Fruit fly (Drosophila melanogaster) whole organism, adult: ENCODE results near the gene Nasp.

ENCODE experiments used
- CG11617 ChIP-seq: fragments of 200-800 bp; sonication (Bioruptor generic); optimal IDR thresholded peaks from 2 replicates; lab custom pipeline; 2017; ENCODE audit warnings: mild to moderate bottlenecking, missing biosample characterization, missing genetic modification reagents, missing genetic modification characterization
- CG12768 ChIP-seq: fragments of 200-800 bp; sonication (Bioruptor generic); optimal IDR thresholded peaks from 2 replicates; lab custom pipeline; 2017; ENCODE audit warnings: missing biosample characterization, missing genetic modification characterization, mild to moderate bottlenecking, moderate library complexity, missing genetic modification reagents
- CG14711 ChIP-seq: fragments of 200-800 bp; sonication (Bioruptor generic); optimal IDR thresholded peaks from 2 replicates; lab custom pipeline; 2018; ENCODE audit warnings: missing biosample characterization, mild to moderate bottlenecking, missing genetic modification characterization, moderate library complexity
- CG1620 ChIP-seq: fragments of 200-800 bp; sonication (Bioruptor generic); optimal IDR thresholded peaks from 2 replicates; lab custom pipeline; 2016; ENCODE audit warnings: missing biosample characterization, missing genetic modification characterization
- CG33017 ChIP-seq: fragments of 200-800 bp; sonication (Bioruptor generic); optimal IDR thresholded peaks from 2 replicates; lab custom pipeline; 2018; ENCODE audit warnings: missing biosample characterization, mild to moderate bottlenecking, missing genetic modification characterization, moderate library complexity
- CG5204 ChIP-seq: fragments of 200-800 bp; sonication (Bioruptor generic); optimal IDR thresholded peaks from 2 replicates; lab custom pipeline; 2016; ENCODE audit warnings: missing biosample characterization, missing genetic modification characterization
- CG7045 ChIP-seq: fragments of 200-800 bp; sonication (Bioruptor generic); optimal IDR thresholded peaks from 2 replicates; lab custom pipeline; 2017; ENCODE audit warnings: missing biosample characterization, mild to moderate bottlenecking, missing genetic modification characterization
- CG7101 ChIP-seq: fragments of 200-800 bp; sonication (Bioruptor generic); optimal IDR thresholded peaks from 2 replicates; lab custom pipeline; 2018; ENCODE audit warnings: missing biosample characterization, mild to moderate bottlenecking, missing genetic modification characterization, moderate library complexity
- Clk ChIP-seq: fragments of 200-800 bp; sonication (Bioruptor generic); optimal IDR thresholded peaks from 2 replicates; lab custom pipeline; 2017; ENCODE audit warnings: missing biosample characterization, missing genetic modification characterization
- Crg-1 ChIP-seq: fragments of 200-800 bp; sonication (Bioruptor generic); optimal IDR thresholded peaks from 2 replicates; lab custom pipeline; 2016; ENCODE audit warnings: missing biosample characterization, missing genetic modification characterization
- Hr96 ChIP-seq: fragments of 200-800 bp; sonication (Bioruptor generic); optimal IDR thresholded peaks from 2 replicates; lab custom pipeline; 2016; ENCODE audit warnings: missing biosample characterization, missing genetic modification characterization
- Mnt ChIP-seq: fragments of 200-800 bp; sonication (Bioruptor generic); optimal IDR thresholded peaks from 2 replicates; lab custom pipeline; 2016; ENCODE audit warnings: missing biosample characterization, mild to moderate bottlenecking, missing genetic modification characterization
- bab1 ChIP-seq: fragments of 200-800 bp; sonication (Bioruptor generic); optimal IDR thresholded peaks from 3 replicates; lab custom pipeline; 2019; ENCODE audit warnings: missing biosample characterization, mild to moderate bottlenecking, missing genetic modification characterization, moderate library complexity
- cic ChIP-seq: fragments of 200-800 bp; sonication (Bioruptor generic); optimal IDR thresholded peaks from 2 replicates; lab custom pipeline; 2017; ENCODE audit warnings: missing biosample characterization, mild to moderate bottlenecking, missing genetic modification characterization, moderate library complexity
- cnc ChIP-seq, 2 experiments: fragments of >200 bp; optimal IDR thresholded peaks; 2 replicates each; lab custom pipeline; 2017
- kay ChIP-seq: fragments of 200-800 bp; sonication (Bioruptor generic); peaks from one replicate; lab custom pipeline; 2016; ENCODE audit warnings: missing biosample characterization, missing genetic modification characterization, borderline replicate concordance
- ovo ChIP-seq: fragments of 200-800 bp; sonication (Bioruptor generic); optimal IDR thresholded peaks from 2 replicates; lab custom pipeline; 2016; ENCODE audit warnings: missing biosample characterization, missing genetic modification characterization
- pad ChIP-seq: fragments of 200-800 bp; sonication (Bioruptor generic); optimal IDR thresholded peaks from 3 replicates; lab custom pipeline; 2017; ENCODE audit warnings: missing biosample characterization, missing genetic modification characterization, mild to moderate bottlenecking, moderate library complexity, missing genetic modification reagents
- tj ChIP-seq: fragments of 200-800 bp; sonication (Bioruptor generic); optimal IDR thresholded peaks from 3 replicates; lab custom pipeline; 2017; ENCODE audit warnings: missing biosample characterization, mild to moderate bottlenecking, missing genetic modification characterization, moderate library complexity
- toe ChIP-seq: fragments of 200-800 bp; sonication (Bioruptor generic); optimal IDR thresholded peaks from 2 replicates; lab custom pipeline; 2016; ENCODE audit warnings: missing biosample characterization, missing genetic modification characterization

Gene Nasp

DNA sequence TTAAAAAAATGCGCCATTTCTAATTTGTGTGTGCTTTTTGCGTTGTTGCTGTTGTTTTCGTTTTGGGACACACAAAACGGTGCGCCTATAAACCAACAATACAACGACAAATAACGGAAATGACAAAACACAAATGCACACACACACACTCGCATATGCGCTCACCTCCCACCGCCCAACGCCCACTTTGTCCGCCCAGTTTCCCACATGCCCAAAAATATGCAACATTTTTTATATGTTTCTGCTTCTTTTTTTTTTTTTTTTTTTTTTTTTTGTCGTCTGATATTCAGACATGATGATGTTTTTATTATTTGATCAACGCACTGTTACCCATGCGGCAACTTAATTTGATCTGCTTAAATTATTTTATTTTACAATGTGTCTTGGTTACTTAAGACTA is 40.4 kb upstream of the Nasp start:
- TF ChIP-seq kay (GFP tag; lab: Kevin White, UChicago) (no peak), CG11617 (GFP tag; lab: Kevin White, UChicago) (no peak), cic (GFP tag; lab: Kevin White, UChicago) (no peak), ovo (GFP tag; lab: Kevin White, UChicago) (no peak), CG7101 (tag; lab: Kevin White, UChicago) (no peak), CG33017 (tag; lab: Kevin White, UChicago) (no peak), CG7045 (GFP tag; lab: Kevin White, UChicago) (no peak), toe (GFP tag; lab: Kevin White, UChicago) (no peak), cnc (optimal IDR thresholded peaks at IDR 0.05; lab: Kevin White, UChicago) (no peak), Mnt (no peak), Clk (GFP tag; lab: Kevin White, UChicago) (no peak), CG14711 (no peak), CG12768 (GFP tag; lab: Kevin White, UChicago) (no peak), tj (GFP tag; lab: Kevin White, UChicago) (no peak), Crg-1 (GFP tag; lab: Kevin White, UChicago) (no peak), Hr96 (GFP tag; lab: Kevin White, UChicago) (no peak), pad (GFP tag; lab: Kevin White, UChicago) (no peak), bab1 (GFP tag; lab: Kevin White, UChicago) (no peak)

DNA sequence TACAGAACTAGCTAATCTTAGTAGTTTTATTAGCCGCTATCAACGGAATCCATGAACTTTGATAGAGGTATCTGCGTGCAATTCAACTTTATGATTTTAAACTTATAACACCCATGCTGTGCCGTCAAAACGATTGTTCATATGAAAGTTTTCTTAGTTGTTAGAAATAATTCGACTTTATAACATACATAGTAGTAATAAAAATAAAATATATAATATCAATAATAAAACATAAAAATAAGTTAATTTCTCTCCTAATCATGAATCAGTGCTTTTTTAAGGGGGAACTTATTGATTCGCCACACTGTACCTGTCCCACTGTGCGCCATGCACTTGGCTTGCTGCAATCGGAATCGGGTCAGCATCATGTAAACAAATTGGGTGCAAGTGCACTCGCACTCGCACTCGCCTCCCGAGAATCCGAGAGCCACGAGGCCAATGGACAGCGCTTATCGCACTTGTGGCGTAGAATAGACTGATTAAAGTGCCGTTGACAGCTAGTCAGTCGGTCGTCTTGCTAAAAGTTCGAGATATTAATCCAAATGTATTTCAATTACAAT is 35.6 kb upstream of the Nasp start:
- no peak for TF ChIP-seq tj (GFP tag; lab: Kevin White, UChicago)
- TF ChIP-seq CG5204 (GFP tag; lab: Kevin White, UChicago), result peak; percentile 1
- peak; percentile 11 for TF ChIP-seq ovo (GFP tag; lab: Kevin White, UChicago)
- peak; percentile 83 for TF ChIP-seq Hr96 (GFP tag; lab: Kevin White, UChicago)
- no peak for TF ChIP-seq toe (GFP tag; lab: Kevin White, UChicago)
- peak; percentile 25 for TF ChIP-seq bab1 (GFP tag; lab: Kevin White, UChicago)
- peak; percentile 60 for TF ChIP-seq CG7101 (tag; lab: Kevin White, UChicago)
- peak; percentile 76 for TF ChIP-seq cic (GFP tag; lab: Kevin White, UChicago)
- TF ChIP-seq CG12768 (GFP tag; lab: Kevin White, UChicago), result peak; percentile 21
- peak; percentile 30 for TF ChIP-seq Clk (GFP tag; lab: Kevin White, UChicago)
- TF ChIP-seq CG1620 (GFP tag; lab: Kevin White, UChicago), result no peak
- TF ChIP-seq kay (GFP tag; lab: Kevin White, UChicago), result no peak
- peak; percentile 87 for TF ChIP-seq Mnt
- no peak for TF ChIP-seq CG33017 (tag; lab: Kevin White, UChicago)

DNA sequence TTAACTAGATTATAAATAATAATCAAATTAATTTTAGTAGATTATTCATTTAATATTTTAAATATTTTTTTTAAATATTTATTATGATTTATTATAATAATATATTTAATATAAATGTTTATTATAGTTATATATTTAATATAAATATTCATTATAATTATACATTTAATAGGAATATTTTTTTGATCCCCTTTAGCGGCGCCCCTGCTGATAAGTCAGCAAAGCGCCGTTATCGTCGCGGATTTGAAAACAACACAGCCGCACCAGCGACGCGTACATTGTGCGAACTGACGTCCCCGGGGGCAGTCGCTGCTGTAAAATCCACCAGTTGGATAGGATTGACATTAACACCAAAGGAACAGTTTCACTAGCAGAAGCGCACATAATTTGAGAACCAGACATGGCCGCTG is 34.9 kb upstream of the Nasp start, which contains the start of gene CG8112:
CG8112 (plus strand) TSS at position 212 of the 410 bp plus-strand sequence.
- TF ChIP-seq CG7045 (GFP tag; lab: Kevin White, UChicago) (peak; percentile 58), Hr96 (GFP tag; lab: Kevin White, UChicago) (no peak), bab1 (GFP tag; lab: Kevin White, UChicago) (peak; percentile 16), CG12768 (GFP tag; lab: Kevin White, UChicago) (peak; percentile 45), ovo (GFP tag; lab: Kevin White, UChicago) (peak; percentile 73), cic (GFP tag; lab: Kevin White, UChicago) (no peak), Mnt (no peak), CG14711 (peak; percentile 73), CG33017 (tag; lab: Kevin White, UChicago) (peak; percentile 69), tj (GFP tag; lab: Kevin White, UChicago) (peak; percentile 83), pad (GFP tag; lab: Kevin White, UChicago) (peak; percentile 56), CG7101 (tag; lab: Kevin White, UChicago) (peak; percentile 78), CG11617 (GFP tag; lab: Kevin White, UChicago) (peak; percentile 87), kay (GFP tag; lab: Kevin White, UChicago) (peak; percentile 76), CG1620 (GFP tag; lab: Kevin White, UChicago) (no peak), toe (GFP tag; lab: Kevin White, UChicago) (no peak), CG5204 (GFP tag; lab: Kevin White, UChicago) (no peak), Clk (GFP tag; lab: Kevin White, UChicago) (no peak), Crg-1 (GFP tag; lab: Kevin White, UChicago) (no peak), cnc (optimal IDR thresholded peaks at IDR 0.05; lab: Kevin White, UChicago) (no peak)

DNA sequence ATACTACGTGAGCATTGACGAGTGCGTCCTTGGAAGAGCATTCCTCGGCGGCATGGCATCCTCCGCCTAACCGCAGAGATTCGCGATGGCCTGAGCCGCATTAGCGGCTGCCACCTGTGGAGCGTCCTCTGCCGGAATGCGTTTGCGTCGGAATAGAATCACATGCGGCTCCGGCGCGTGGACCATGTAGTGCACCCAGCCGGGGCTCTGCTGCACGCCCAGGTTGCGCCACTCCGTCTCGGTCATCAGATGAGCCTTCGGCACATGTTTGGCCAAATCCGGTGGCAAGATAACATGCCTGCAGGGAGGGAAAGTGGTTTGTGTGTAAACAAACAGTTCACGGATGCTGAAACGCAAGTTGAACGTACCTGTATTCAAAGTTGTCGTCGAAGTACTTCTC is 32.2 kb upstream of the Nasp start:
- TF ChIP-seq cnc (optimal IDR thresholded peaks at IDR 0.05; lab: Kevin White, UChicago) (no peak), Crg-1 (GFP tag; lab: Kevin White, UChicago) (no peak), CG7101 (tag; lab: Kevin White, UChicago) (no peak), Hr96 (GFP tag; lab: Kevin White, UChicago) (no peak)

DNA sequence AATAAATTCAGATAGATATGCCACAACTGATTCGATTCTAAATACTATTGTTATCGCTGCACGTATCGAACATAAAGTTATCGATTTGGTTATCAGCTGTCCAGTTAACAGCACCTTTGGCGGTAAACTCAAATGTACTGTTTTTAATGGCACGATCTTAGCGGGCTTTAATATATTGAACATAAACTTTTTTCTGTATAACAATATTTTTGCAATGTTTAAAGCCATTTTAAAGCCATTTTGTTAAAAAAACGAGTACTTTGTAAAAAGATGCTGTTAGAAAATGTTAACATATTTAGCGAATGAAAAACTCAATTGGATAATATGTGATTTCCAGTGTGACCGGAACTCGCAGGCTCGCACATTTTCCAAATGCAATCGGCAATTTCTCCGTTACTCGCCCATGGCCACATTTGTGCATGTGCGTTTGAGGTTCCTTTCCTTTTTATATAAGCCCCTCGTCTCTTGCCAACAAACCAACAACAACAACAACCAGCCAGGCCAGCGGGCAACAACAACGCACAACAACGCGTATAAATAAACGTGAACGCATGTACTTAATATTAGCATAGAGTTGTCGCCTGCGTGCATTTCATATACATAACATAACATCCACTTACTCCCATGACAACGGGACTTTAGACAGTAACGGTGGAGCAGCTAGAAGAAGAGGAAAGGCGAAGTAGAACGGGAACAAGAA is 31.6 kb upstream of the Nasp start, which contains the start of gene TMEM216:
TMEM216 (plus strand) TSS at position 393 of the 700 bp plus-strand sequence.
- TF ChIP-seq CG11617 (GFP tag; lab: Kevin White, UChicago) (no peak), pad (GFP tag; lab: Kevin White, UChicago) (peak; percentile 63), ovo (GFP tag; lab: Kevin White, UChicago) (peak; percentile 97), CG33017 (tag; lab: Kevin White, UChicago) (peak; percentile 34), bab1 (GFP tag; lab: Kevin White, UChicago) (no peak), CG12768 (GFP tag; lab: Kevin White, UChicago) (no peak), Mnt (peak; percentile 95), Hr96 (GFP tag; lab: Kevin White, UChicago) (no peak), CG7045 (GFP tag; lab: Kevin White, UChicago) (no peak), CG14711 (peak; percentile 85), kay (GFP tag; lab: Kevin White, UChicago) (no peak)
